Fruit fly (Drosophila melanogaster) whole organism, prepupa: ENCODE results near the gene plum.
A peak's percentile ranks its signal among the peaks of the same experiment; 100 is the strongest.

Experiments
- CG10631 ChIP-seq: fragments of 200-800 bp; sonication (Bioruptor generic); optimal IDR thresholded peaks from 2 replicates; lab custom pipeline; 2016; ENCODE audit warnings: missing biosample characterization, missing genetic modification characterization
- CG11294 ChIP-seq: fragments of 200-800 bp; sonication (Bioruptor generic); IDR thresholded peaks from 2 replicates; pipeline ENCODE4 v1.3.6; 2022; ENCODE audit warnings: missing biosample characterization, missing genetic modification characterization
- CG16779 ChIP-seq: fragments of 200-800 bp; sonication (Bioruptor generic); optimal IDR thresholded peaks from 3 replicates; lab custom pipeline; 2017; ENCODE audit warnings: missing biosample characterization, mild to moderate bottlenecking, missing genetic modification characterization
- CG31627 ChIP-seq: fragments of 200-800 bp; sonication (Bioruptor generic); optimal IDR thresholded peaks from 3 replicates; lab custom pipeline; 2016; ENCODE audit warnings: missing biosample characterization, missing genetic modification characterization
- CG32006 ChIP-seq: fragments of 200-800 bp; sonication (Bioruptor generic); optimal IDR thresholded peaks from 3 replicates; lab custom pipeline; 2017; ENCODE audit warnings: missing biosample characterization, mild to moderate bottlenecking, missing genetic modification characterization
- CG34406 ChIP-seq: fragments of 200-800 bp; sonication (Bioruptor generic); optimal IDR thresholded peaks from 3 replicates; lab custom pipeline; 2016; ENCODE audit warnings: missing biosample characterization, missing genetic modification characterization
- CG3919 ChIP-seq: fragments of 200-800 bp; sonication (Bioruptor generic); optimal IDR thresholded peaks from 3 replicates; lab custom pipeline; 2016; ENCODE audit warnings: missing biosample characterization, missing genetic modification characterization
- CG6163 ChIP-seq: fragments of 200-800 bp; sonication (Bioruptor generic); IDR thresholded peaks from 3 replicates; pipeline ENCODE4 v1.3.6; 2022; ENCODE audit warnings: missing biosample characterization, missing genetic modification characterization
- CG6792 ChIP-seq: fragments of 200-800 bp; sonication (Bioruptor generic); optimal IDR thresholded peaks from 3 replicates; lab custom pipeline; 2016; ENCODE audit warnings: missing biosample characterization, missing genetic modification characterization
- CG6854 ChIP-seq: fragments of 200-800 bp; sonication (Bioruptor generic); optimal IDR thresholded peaks from 2 replicates; lab custom pipeline; 2017; ENCODE audit warnings: missing biosample characterization, mild to moderate bottlenecking, missing genetic modification characterization
- CG7368 ChIP-seq: fragments of 200-800 bp; sonication (Bioruptor generic); optimal IDR thresholded peaks from 3 replicates; lab custom pipeline; 2016; ENCODE audit warnings: missing biosample characterization, missing genetic modification characterization
- CG8119 ChIP-seq: fragments of 200-800 bp; sonication (Bioruptor generic); IDR thresholded peaks from 3 replicates; pipeline ENCODE4 v1.3.6; 2022; ENCODE audit warnings: missing biosample characterization, missing genetic modification characterization
- CG8319 ChIP-seq: fragments of 200-800 bp; sonication (Bioruptor generic); optimal IDR thresholded peaks from 3 replicates; lab custom pipeline; 2016; ENCODE audit warnings: missing biosample characterization, missing genetic modification characterization
- CG8632 ChIP-seq: fragments of 200-800 bp; sonication (Bioruptor generic); optimal IDR thresholded peaks from 3 replicates; lab custom pipeline; 2016; ENCODE audit warnings: missing biosample characterization, missing genetic modification characterization
- CG9139 ChIP-seq: fragments of 200-800 bp; sonication (Bioruptor generic); optimal IDR thresholded peaks from 3 replicates; lab custom pipeline; 2017; ENCODE audit warnings: missing biosample characterization, mild to moderate bottlenecking, missing genetic modification characterization
- Eip78C ChIP-seq: fragments of 200-800 bp; sonication (Bioruptor generic); peaks from one replicate; lab custom pipeline; 2016; ENCODE audit warnings: missing biosample characterization, missing genetic modification characterization
- Ets21C ChIP-seq: fragments of 200-800 bp; sonication (Bioruptor generic); optimal IDR thresholded peaks from 3 replicates; lab custom pipeline; 2016; ENCODE audit warnings: missing biosample characterization, missing genetic modification characterization
- Gug ChIP-seq: fragments of 200-800 bp; sonication (Bioruptor generic); IDR thresholded peaks from 2 replicates; pipeline ENCODE4 v1.3.6; 2022; ENCODE audit warnings: missing biosample characterization, missing genetic modification characterization
- Hr38 ChIP-seq: sonication (Bioruptor generic); optimal IDR thresholded peaks from 2 replicates; lab custom pipeline; 2016; ENCODE audit warnings: missing biosample characterization, missing genetic modification characterization
- Hr4 ChIP-seq: fragments of 200-800 bp; sonication (Bioruptor generic); optimal IDR thresholded peaks from 3 replicates; lab custom pipeline; 2016; ENCODE audit warnings: missing biosample characterization, missing genetic modification characterization
- Met ChIP-seq: fragments of 200-800 bp; sonication (Bioruptor generic); optimal IDR thresholded peaks from 3 replicates; lab custom pipeline; 2016; ENCODE audit warnings: missing biosample characterization, missing genetic modification characterization
- OdsH ChIP-seq: fragments of 200-800 bp; sonication (Bioruptor generic); optimal IDR thresholded peaks from 3 replicates; lab custom pipeline; 2016; ENCODE audit warnings: missing biosample characterization, missing genetic modification characterization
- Smox ChIP-seq: fragments of 200-800 bp; sonication (Bioruptor generic); optimal IDR thresholded peaks from 3 replicates; lab custom pipeline; 2016; ENCODE audit warnings: missing biosample characterization, missing genetic modification characterization
- Sox102F ChIP-seq: fragments of 200-800 bp; sonication (Bioruptor generic); optimal IDR thresholded peaks from 2 replicates; lab custom pipeline; 2016; ENCODE audit warnings: missing biosample characterization, mild to moderate bottlenecking, missing genetic modification characterization
- Sox14 ChIP-seq: fragments of 200-800 bp; sonication (Bioruptor generic); optimal IDR thresholded peaks from 3 replicates; lab custom pipeline; 2016; ENCODE audit warnings: missing biosample characterization, missing genetic modification characterization
- Sox15 ChIP-seq: fragments of 200-800 bp; sonication (Bioruptor generic); optimal IDR thresholded peaks from 3 replicates; lab custom pipeline; 2016; ENCODE audit warnings: missing biosample characterization, missing genetic modification characterization
- achi ChIP-seq: fragments of 200-800 bp; sonication (Bioruptor generic); optimal IDR thresholded peaks from 3 replicates; lab custom pipeline; 2016; ENCODE audit warnings: missing biosample characterization, missing genetic modification characterization
- acj6 ChIP-seq: fragments of 200-800 bp; sonication (Bioruptor generic); optimal IDR thresholded peaks from 3 replicates; lab custom pipeline; 2016; ENCODE audit warnings: missing biosample characterization, missing genetic modification characterization
- eg ChIP-seq: fragments of 200-800 bp; sonication (Bioruptor generic); IDR thresholded peaks from 3 replicates; pipeline ENCODE4 v1.3.6; 2022; ENCODE audit warnings: missing biosample characterization, missing genetic modification characterization
- esn ChIP-seq: fragments of 200-800 bp; sonication (Bioruptor generic); optimal IDR thresholded peaks from 2 replicates; lab custom pipeline; 2016; ENCODE audit warnings: missing biosample characterization, mild to moderate bottlenecking, missing genetic modification characterization, moderate library complexity
- fd85E ChIP-seq: fragments of 200-800 bp; sonication (Bioruptor generic); optimal IDR thresholded peaks from 3 replicates; lab custom pipeline; 2016; ENCODE audit warnings: missing biosample characterization, missing genetic modification characterization
- fkh ChIP-seq: fragments of 200-800 bp; sonication (Bioruptor generic); optimal IDR thresholded peaks from 3 replicates; lab custom pipeline; 2017; ENCODE audit warnings: missing biosample characterization, mild to moderate bottlenecking, missing genetic modification characterization, moderate library complexity
- lz ChIP-seq: fragments of 200-800 bp; sonication (Bioruptor generic); optimal IDR thresholded peaks from 3 replicates; lab custom pipeline; 2016; ENCODE audit warnings: missing biosample characterization, missing genetic modification characterization
- net ChIP-seq: fragments of 200-800 bp; sonication (Bioruptor generic); optimal IDR thresholded peaks from 3 replicates; lab custom pipeline; 2016; ENCODE audit warnings: missing biosample characterization, missing genetic modification characterization
- pdm3 ChIP-seq: fragments of 200-800 bp; sonication (Bioruptor generic); optimal IDR thresholded peaks from 3 replicates; lab custom pipeline; 2016; ENCODE audit warnings: missing biosample characterization, missing genetic modification characterization
- salr ChIP-seq, 2 experiments: fragments of 200-800 bp; sonication (Bioruptor generic); optimal IDR thresholded peaks; 3 replicates each; lab custom pipeline; 2016 to 2018; ENCODE audit warnings: missing biosample characterization in 2 of 2, missing genetic modification characterization in 2 of 2, mild to moderate bottlenecking in 1 of 2
- svp ChIP-seq: fragments of 200-800 bp; sonication (Bioruptor generic); peaks from one replicate; lab custom pipeline; 2016; ENCODE audit warnings: missing biosample characterization, missing genetic modification characterization
- topi ChIP-seq: fragments of 200-800 bp; sonication (Bioruptor generic); optimal IDR thresholded peaks from 3 replicates; lab custom pipeline; 2016; ENCODE audit warnings: missing biosample characterization, missing genetic modification characterization

The plum gene

dm6 chr3R:26556544-26557346 lies 21.7 kb upstream of the plum start:
- TF ChIP-seq Sox102F (GFP tag; lab: Kevin White, UChicago) (no peak), CG6854 (GFP tag; lab: Kevin White, UChicago) (peak; percentile 13)

dm6 chr3R:26555642-26556278 lies 20.7 kb upstream of the plum start:
- TF ChIP-seq CG7368 (GFP tag; lab: Kevin White, UChicago), result no peak
- peak; percentile 70 for TF ChIP-seq fkh
- TF ChIP-seq OdsH (GFP tag; lab: Kevin White, UChicago), result no peak
- TF ChIP-seq, all 60 proteins: peak for 1

dm6 chr3R:26553344-26553743 lies 18.3 kb upstream of the plum start:
- no peak for TF ChIP-seq svp (GFP tag; lab: Kevin White, UChicago)
- TF ChIP-seq CG8632 (GFP tag; lab: Kevin White, UChicago), result no peak
- TF ChIP-seq CG8319 (GFP tag; lab: Kevin White, UChicago), result no peak
- TF ChIP-seq CG8119 (GFP tag; lab: Robert Waterston, UW), result no peak
- no peak for TF ChIP-seq fkh
- no peak for TF ChIP-seq CG3919 (GFP tag; lab: Kevin White, UChicago)
- no peak for TF ChIP-seq Sox14 (GFP tag; lab: Kevin White, UChicago)
- TF ChIP-seq Sox15, result no peak

- TF ChIP-seq CG9139 (GFP tag; lab: Kevin White, UChicago) (no peak), esn (no peak), CG11294 (GFP tag; lab: Robert Waterston, UW) (no peak)
These were observed 17.2 kb upstream of the plum start for dm6 chr3R:26552217-26552616.

dm6 chr3R:26549561-26550223 lies 14.7 kb upstream of the plum start:
- TF ChIP-seq CG6792 (GFP tag; lab: Kevin White, UChicago) (no peak), lz (GFP tag; lab: Kevin White, UChicago) (no peak), net (no peak), Smox (no peak), Eip78C (GFP tag; lab: Kevin White, UChicago) (no peak), fd85E (GFP tag; lab: Kevin White, UChicago) (no peak), esn (no peak), CG31627 (GFP tag; lab: Kevin White, UChicago) (no peak), pdm3 (GFP tag; lab: Kevin White, UChicago) (no peak), CG3919 (GFP tag; lab: Kevin White, UChicago) (no peak), Sox14 (GFP tag; lab: Kevin White, UChicago) (no peak), CG34406 (GFP tag; lab: Kevin White, UChicago) (no peak), achi (GFP tag; lab: Kevin White, UChicago) (no peak), Hr38 (GFP tag; lab: Kevin White, UChicago) (no peak), OdsH (GFP tag; lab: Kevin White, UChicago) (no peak)

dm6 chr3R:26548964-26549363 lies 13.9 kb upstream of the plum start:
- TF ChIP-seq CG6163 (GFP tag; lab: Robert Waterston, UW) (peak; percentile 83), Sox14 (GFP tag; lab: Kevin White, UChicago) (peak; percentile 36), acj6 (peak; percentile 38), achi (GFP tag; lab: Kevin White, UChicago) (peak; percentile 35), Sox102F (GFP tag; lab: Kevin White, UChicago) (peak; percentile 4), CG8319 (GFP tag; lab: Kevin White, UChicago) (no peak), Eip78C (GFP tag; lab: Kevin White, UChicago) (peak; percentile 79), CG31627 (GFP tag; lab: Kevin White, UChicago) (peak; percentile 45), topi (GFP tag; lab: Kevin White, UChicago) (peak; percentile 15), esn (peak; percentile 29), Hr4 (peak; percentile 53), CG34406 (GFP tag; lab: Kevin White, UChicago) (peak; percentile 26), OdsH (GFP tag; lab: Kevin White, UChicago) (peak; percentile 56), CG32006 (GFP tag; lab: Kevin White, UChicago) (peak; percentile 63), Gug (peak; percentile 39; the same call in 1 of the 2 replicates), salr (GFP tag; optimal IDR thresholded peaks at IDR 0.05; lab: Kevin White, UChicago) (peak in 1 of 2 experiments; percentile 41), lz (GFP tag; lab: Kevin White, UChicago) (peak; percentile 4), Ets21C (GFP tag; lab: Kevin White, UChicago) (no peak), eg (peak; percentile 58; the same call in 2 of the 3 replicates), CG16779 (tag; lab: Kevin White, UChicago) (no peak), CG11294 (GFP tag; lab: Robert Waterston, UW) (peak; percentile 47; the same call in 1 of the 2 replicates), CG10631 (GFP tag; lab: Kevin White, UChicago) (peak; percentile 43), Met (GFP tag; lab: Kevin White, UChicago) (peak; percentile 34)
